Worm (Caenorhabditis elegans) whole organism, L4/young adult: ENCODE data around the gene str-48.

ENCODE experiments used
- W03F9.2 ChIP-seq: fragments of 150-350 bp; optimal IDR thresholded peaks from 2 replicates; lab custom pipeline; 2014; ENCODE audit warnings: missing biosample characterization, missing genetic modification characterization
- dao-5 ChIP-seq: sonication (generic microtip); optimal IDR thresholded peaks from 2 replicates; lab custom pipeline; 2016; ENCODE audit warnings: missing genotype, missing genetic modification characterization, moderate library complexity, missing compliant biosample characterization

- TF ChIP-seq dao-5 (no peak), W03F9.2 (tag; lab: Kevin White, UChicago) (no peak)
These were observed 46.4 kb downstream of the str-48 start, which contains the start of gene skr-16 for ce11 chrIV:7167983-7168760.
